Fruit fly (Drosophila melanogaster) whole organism, prepupa: Measurements from ENCODE around the gene CG4887.
A peak's percentile ranks its signal among the peaks of the same experiment; 100 is the strongest.

Experiments
- Blimp-1 ChIP-seq: fragments of 200-800 bp; sonication (Bioruptor generic); optimal IDR thresholded peaks from 3 replicates; lab custom pipeline; 2017; ENCODE audit warnings: missing biosample characterization, missing genetic modification characterization, mild to moderate bottlenecking, moderate library complexity, missing genetic modification reagents
- CG10669 ChIP-seq: fragments of 200-800 bp; sonication (Bioruptor generic); optimal IDR thresholded peaks from 3 replicates; lab custom pipeline; 2018; ENCODE audit warnings: missing biosample characterization, mild to moderate bottlenecking, missing genetic modification characterization, moderate library complexity
- CG11762 ChIP-seq: fragments of 200-800 bp; sonication (Bioruptor generic); optimal IDR thresholded peaks from 3 replicates; lab custom pipeline; 2016; ENCODE audit warnings: missing biosample characterization, missing genetic modification characterization; ENCODE audit not compliant: insufficient read depth
- CG11902 ChIP-seq: fragments of 200-800 bp; sonication (Bioruptor generic); optimal IDR thresholded peaks from 3 replicates; lab custom pipeline; 2016; ENCODE audit warnings: missing biosample characterization, missing genetic modification characterization
- CG15336 ChIP-seq: fragments of 200-800 bp; sonication (Bioruptor generic); IDR thresholded peaks from 2 replicates; pipeline ENCODE4 v1.3.6; 2022; ENCODE audit warnings: missing biosample characterization, missing genetic modification characterization
- CG1621 ChIP-seq: fragments of 200-800 bp; sonication (Bioruptor generic); optimal IDR thresholded peaks from 3 replicates; lab custom pipeline; 2018; ENCODE audit warnings: missing biosample characterization, mild to moderate bottlenecking, missing genetic modification characterization
- CG3032 ChIP-seq: fragments of 200-800 bp; optimal IDR thresholded peaks from 2 replicates; lab custom pipeline; 2019; ENCODE audit warnings: missing biosample characterization, mild to moderate bottlenecking, missing genetic modification characterization, moderate library complexity
- CG32006 ChIP-seq: fragments of 200-800 bp; sonication (Bioruptor generic); optimal IDR thresholded peaks from 3 replicates; lab custom pipeline; 2017; ENCODE audit warnings: missing biosample characterization, mild to moderate bottlenecking, missing genetic modification characterization
- CG34406 ChIP-seq: fragments of 200-800 bp; sonication (Bioruptor generic); optimal IDR thresholded peaks from 3 replicates; lab custom pipeline; 2016; ENCODE audit warnings: missing biosample characterization, missing genetic modification characterization
- CG4318 ChIP-seq: fragments of 200-800 bp; sonication (Bioruptor generic); optimal IDR thresholded peaks from 3 replicates; lab custom pipeline; 2017; ENCODE audit warnings: missing biosample characterization, mild to moderate bottlenecking, missing genetic modification characterization
- CG6276 ChIP-seq: fragments of 200-800 bp; sonication (Bioruptor generic); optimal IDR thresholded peaks from 2 replicates; lab custom pipeline; 2017; ENCODE audit warnings: missing biosample characterization, mild to moderate bottlenecking, missing genetic modification characterization
- CG6792 ChIP-seq: fragments of 200-800 bp; sonication (Bioruptor generic); optimal IDR thresholded peaks from 3 replicates; lab custom pipeline; 2016; ENCODE audit warnings: missing biosample characterization, missing genetic modification characterization
- CG6854 ChIP-seq: fragments of 200-800 bp; sonication (Bioruptor generic); optimal IDR thresholded peaks from 2 replicates; lab custom pipeline; 2017; ENCODE audit warnings: missing biosample characterization, mild to moderate bottlenecking, missing genetic modification characterization
- CG7368 ChIP-seq: fragments of 200-800 bp; sonication (Bioruptor generic); optimal IDR thresholded peaks from 3 replicates; lab custom pipeline; 2016; ENCODE audit warnings: missing biosample characterization, missing genetic modification characterization
- CG8632 ChIP-seq: fragments of 200-800 bp; sonication (Bioruptor generic); optimal IDR thresholded peaks from 3 replicates; lab custom pipeline; 2016; ENCODE audit warnings: missing biosample characterization, missing genetic modification characterization
- CG9139 ChIP-seq: fragments of 200-800 bp; sonication (Bioruptor generic); optimal IDR thresholded peaks from 3 replicates; lab custom pipeline; 2017; ENCODE audit warnings: missing biosample characterization, mild to moderate bottlenecking, missing genetic modification characterization
- Eip78C ChIP-seq: fragments of 200-800 bp; sonication (Bioruptor generic); peaks from one replicate; lab custom pipeline; 2016; ENCODE audit warnings: missing biosample characterization, missing genetic modification characterization
- Ets96B ChIP-seq: fragments of 200-800 bp; optimal IDR thresholded peaks from 2 replicates; lab custom pipeline; 2019; ENCODE audit warnings: missing biosample characterization, mild to moderate bottlenecking, missing genetic modification characterization, moderate library complexity
- Hr39 ChIP-seq: fragments of 200-800 bp; sonication (Bioruptor generic); optimal IDR thresholded peaks from 2 replicates; lab custom pipeline; 2016; ENCODE audit warnings: missing biosample characterization, missing genetic modification characterization
- Hr4 ChIP-seq: fragments of 200-800 bp; sonication (Bioruptor generic); optimal IDR thresholded peaks from 3 replicates; lab custom pipeline; 2016; ENCODE audit warnings: missing biosample characterization, missing genetic modification characterization
- Lpt ChIP-seq: fragments of 200-800 bp; sonication (Bioruptor generic); optimal IDR thresholded peaks from 3 replicates; lab custom pipeline; 2016; ENCODE audit warnings: missing biosample characterization, missing genetic modification characterization
- Met ChIP-seq: fragments of 200-800 bp; sonication (Bioruptor generic); optimal IDR thresholded peaks from 3 replicates; lab custom pipeline; 2016; ENCODE audit warnings: missing biosample characterization, missing genetic modification characterization
- OdsH ChIP-seq: fragments of 200-800 bp; sonication (Bioruptor generic); optimal IDR thresholded peaks from 3 replicates; lab custom pipeline; 2016; ENCODE audit warnings: missing biosample characterization, missing genetic modification characterization
- Smox ChIP-seq: fragments of 200-800 bp; sonication (Bioruptor generic); optimal IDR thresholded peaks from 3 replicates; lab custom pipeline; 2016; ENCODE audit warnings: missing biosample characterization, missing genetic modification characterization
- Sox102F ChIP-seq: fragments of 200-800 bp; sonication (Bioruptor generic); optimal IDR thresholded peaks from 2 replicates; lab custom pipeline; 2016; ENCODE audit warnings: missing biosample characterization, mild to moderate bottlenecking, missing genetic modification characterization
- Sox14 ChIP-seq: fragments of 200-800 bp; sonication (Bioruptor generic); optimal IDR thresholded peaks from 3 replicates; lab custom pipeline; 2016; ENCODE audit warnings: missing biosample characterization, missing genetic modification characterization
- cyc ChIP-seq: fragments of 200-800 bp; sonication (Bioruptor generic); optimal IDR thresholded peaks from 3 replicates; lab custom pipeline; 2016; ENCODE audit warnings: missing biosample characterization, missing genetic modification characterization
- dac ChIP-seq: fragments of 200-800 bp; sonication (Bioruptor generic); optimal IDR thresholded peaks from 2 replicates; lab custom pipeline; 2017; ENCODE audit warnings: missing biosample characterization, mild to moderate bottlenecking, missing genetic modification characterization
- dsx ChIP-seq: fragments of 200-800 bp; optimal IDR thresholded peaks from 3 replicates; lab custom pipeline; 2019; ENCODE audit warnings: missing biosample characterization, mild to moderate bottlenecking, missing genetic modification characterization, moderate library complexity; ENCODE audit not compliant: poor library complexity, severe bottlenecking
- eg ChIP-seq: fragments of 200-800 bp; sonication (Bioruptor generic); IDR thresholded peaks from 3 replicates; pipeline ENCODE4 v1.3.6; 2022; ENCODE audit warnings: missing biosample characterization, missing genetic modification characterization
- esn ChIP-seq: fragments of 200-800 bp; sonication (Bioruptor generic); optimal IDR thresholded peaks from 2 replicates; lab custom pipeline; 2016; ENCODE audit warnings: missing biosample characterization, mild to moderate bottlenecking, missing genetic modification characterization, moderate library complexity
- fd59A ChIP-seq: fragments of 200-800 bp; sonication (Bioruptor generic); optimal IDR thresholded peaks from 2 replicates; lab custom pipeline; 2017; ENCODE audit warnings: missing biosample characterization, mild to moderate bottlenecking, missing genetic modification characterization, missing genetic modification reagents
- fd85E ChIP-seq: fragments of 200-800 bp; sonication (Bioruptor generic); optimal IDR thresholded peaks from 3 replicates; lab custom pipeline; 2016; ENCODE audit warnings: missing biosample characterization, missing genetic modification characterization
- fkh ChIP-seq: fragments of 200-800 bp; sonication (Bioruptor generic); optimal IDR thresholded peaks from 3 replicates; lab custom pipeline; 2017; ENCODE audit warnings: missing biosample characterization, mild to moderate bottlenecking, missing genetic modification characterization, moderate library complexity
- lz ChIP-seq: fragments of 200-800 bp; sonication (Bioruptor generic); optimal IDR thresholded peaks from 3 replicates; lab custom pipeline; 2016; ENCODE audit warnings: missing biosample characterization, missing genetic modification characterization
- pdm3 ChIP-seq: fragments of 200-800 bp; sonication (Bioruptor generic); optimal IDR thresholded peaks from 3 replicates; lab custom pipeline; 2016; ENCODE audit warnings: missing biosample characterization, missing genetic modification characterization
- svp ChIP-seq: fragments of 200-800 bp; sonication (Bioruptor generic); peaks from one replicate; lab custom pipeline; 2016; ENCODE audit warnings: missing biosample characterization, missing genetic modification characterization
- topi ChIP-seq: fragments of 200-800 bp; sonication (Bioruptor generic); optimal IDR thresholded peaks from 3 replicates; lab custom pipeline; 2016; ENCODE audit warnings: missing biosample characterization, missing genetic modification characterization
- vri ChIP-seq: fragments of 200-800 bp; sonication (Bioruptor generic); optimal IDR thresholded peaks from 3 replicates; lab custom pipeline; 2016; ENCODE audit warnings: missing biosample characterization, mild to moderate bottlenecking, missing genetic modification characterization

CG4887 gene

dm6 chr2L:1202445-1202844 is 29.6 kb downstream of the CG4887 start:
- TF ChIP-seq Eip78C (GFP tag; lab: Kevin White, UChicago) (peak; percentile 2), Ets96B (tag; lab: Kevin White, UChicago) (no peak), CG32006 (GFP tag; lab: Kevin White, UChicago) (no peak)

dm6 chr2L:1203915-1204314 is 31.1 kb downstream of the CG4887 start, which contains the start of gene CG14342:
CG14342 (plus strand) TSS chr2L:1204215.
- TF ChIP-seq fd59A (GFP tag; lab: Kevin White, UChicago): no peak
- TF ChIP-seq svp (GFP tag; lab: Kevin White, UChicago): peak; percentile 45
- peak; percentile 12 for TF ChIP-seq OdsH
- TF ChIP-seq eg (GFP tag; lab: Robert Waterston, UW): 0 out of 3 replicates have a peak, but pooled peaks have one; percentile 12
- TF ChIP-seq CG6792 (GFP tag; lab: Kevin White, UChicago): peak; percentile 21
- TF ChIP-seq CG8632: peak; percentile 4
- TF ChIP-seq Eip78C (GFP tag; lab: Kevin White, UChicago): peak; percentile 63
- TF ChIP-seq Sox14 (GFP tag; lab: Kevin White, UChicago): no peak
- peak; percentile 4 for TF ChIP-seq CG34406 (GFP tag; lab: Kevin White, UChicago)

- TF ChIP-seq svp (GFP tag; lab: Kevin White, UChicago) (peak; percentile 59), CG7368 (GFP tag; lab: Kevin White, UChicago) (no peak), cyc (GFP tag; lab: Kevin White, UChicago) (no peak), CG4318 (GFP tag; lab: Kevin White, UChicago) (no peak), Lpt (no peak), Eip78C (GFP tag; lab: Kevin White, UChicago) (peak; percentile 48), eg (GFP tag; lab: Robert Waterston, UW) (0 out of 3 replicates have a peak, but pooled peaks have one; percentile 6), esn (GFP tag; lab: Kevin White, UChicago) (peak; percentile 34), CG32006 (GFP tag; lab: Kevin White, UChicago) (peak; percentile 17), OdsH (peak; percentile 45), CG11762 (GFP tag; lab: Kevin White, UChicago) (no peak), CG15336 (no peak), Met (GFP tag; lab: Kevin White, UChicago) (peak; percentile 24), CG8632 (no peak), Hr39 (GFP tag; lab: Kevin White, UChicago) (peak; percentile 3), pdm3 (GFP tag; lab: Kevin White, UChicago) (no peak), CG6792 (GFP tag; lab: Kevin White, UChicago) (no peak), Hr4 (GFP tag; lab: Kevin White, UChicago) (peak; percentile 19)
Measured at dm6 chr2L:1207432-1207831, 34.6 kb downstream of the CG4887 start.

DNA sequence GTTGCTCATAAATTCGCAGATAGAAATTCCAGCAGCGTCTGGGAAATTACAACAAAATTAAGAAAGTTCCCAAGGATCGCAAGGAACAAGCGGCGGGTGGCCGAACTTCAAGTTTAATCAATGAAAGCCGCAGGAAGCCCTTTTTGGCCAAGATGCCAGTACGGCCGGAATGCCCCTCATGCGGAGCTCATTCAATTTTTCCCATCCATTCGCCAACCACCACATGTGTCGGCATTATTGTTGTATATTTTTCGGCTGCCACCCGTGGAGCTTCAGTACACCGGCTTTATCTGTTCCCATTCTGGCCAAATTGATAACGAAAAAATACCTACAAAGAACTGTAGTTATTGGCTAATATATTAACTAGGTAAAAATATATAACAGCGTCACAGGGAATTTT is 38.7 kb downstream of the CG4887 start:
- TF ChIP-seq lz (GFP tag; lab: Kevin White, UChicago): no peak
- TF ChIP-seq, all 60 proteins: peak for 0

DNA sequence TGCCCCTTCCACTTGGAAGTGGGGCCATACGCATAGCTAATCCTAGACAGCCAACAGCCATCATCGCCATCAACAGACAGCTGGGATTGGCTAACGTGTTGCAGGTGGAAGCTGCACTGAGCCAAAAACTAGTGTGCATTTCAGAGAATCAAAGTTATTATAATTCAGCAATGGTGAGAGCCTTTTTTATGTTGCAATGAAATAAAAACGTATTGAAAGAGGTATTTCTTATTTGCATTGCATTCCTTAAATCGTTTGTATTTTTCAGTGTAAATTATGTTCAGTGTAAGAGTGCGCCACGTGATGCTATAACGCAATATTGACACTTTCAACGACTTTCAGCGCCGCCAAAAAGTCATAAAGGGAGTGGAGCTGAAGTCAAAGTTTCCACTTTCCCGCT is 40.8 kb downstream of the CG4887 start:
- TF ChIP-seq Blimp-1 (GFP tag; lab: Kevin White, UChicago) (no peak), Eip78C (GFP tag; lab: Kevin White, UChicago) (peak; percentile 47), esn (GFP tag; lab: Kevin White, UChicago) (no peak), OdsH (peak; percentile 6), pdm3 (GFP tag; lab: Kevin White, UChicago) (no peak)

DNA sequence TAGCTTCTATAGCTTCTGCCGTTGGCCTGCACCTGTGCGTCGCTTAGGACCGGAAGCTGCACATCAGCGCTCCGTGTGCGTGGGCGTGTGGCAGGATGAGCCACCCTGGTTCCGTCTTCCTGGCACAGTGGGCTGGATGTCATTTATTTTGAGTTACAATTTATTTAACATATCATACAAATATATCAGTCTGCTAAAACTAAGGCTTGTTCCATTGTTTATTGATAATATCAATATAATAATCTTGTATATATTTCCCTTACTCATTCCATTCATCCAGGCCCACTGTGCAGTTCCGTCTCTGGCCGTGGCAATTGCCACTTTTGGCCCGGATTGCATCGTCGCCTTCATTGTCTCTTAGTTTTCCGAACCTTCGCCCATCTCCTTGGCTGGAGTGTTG is 41.7 kb downstream of the CG4887 start:
- TF ChIP-seq fd59A (GFP tag; lab: Kevin White, UChicago): no peak
- no peak for TF ChIP-seq dac
- no peak for TF ChIP-seq CG6276 (GFP tag; lab: Kevin White, UChicago)
- no peak for TF ChIP-seq Hr4 (GFP tag; lab: Kevin White, UChicago)
- TF ChIP-seq CG1621 (tag; lab: Kevin White, UChicago): no peak
- peak; percentile 4 for TF ChIP-seq Smox
- no peak for TF ChIP-seq CG10669 (GFP tag; lab: Kevin White, UChicago)
- TF ChIP-seq CG6854 (GFP tag; lab: Kevin White, UChicago): no peak
- TF ChIP-seq vri: no peak
- TF ChIP-seq pdm3 (GFP tag; lab: Kevin White, UChicago): peak; percentile 11
- no peak for TF ChIP-seq dsx (GFP tag; lab: Kevin White, UChicago)
- no peak for TF ChIP-seq fd85E
- no peak for TF ChIP-seq CG34406 (GFP tag; lab: Kevin White, UChicago)
- TF ChIP-seq CG32006 (GFP tag; lab: Kevin White, UChicago): no peak
- TF ChIP-seq Sox102F (GFP tag; lab: Kevin White, UChicago): no peak
- peak; percentile 51 for TF ChIP-seq Eip78C (GFP tag; lab: Kevin White, UChicago)
- TF ChIP-seq CG11902 (GFP tag; lab: Kevin White, UChicago): no peak
- TF ChIP-seq Sox14 (GFP tag; lab: Kevin White, UChicago): no peak
- no peak for TF ChIP-seq fkh (GFP tag; lab: Kevin White, UChicago)
- no peak for TF ChIP-seq topi (GFP tag; lab: Kevin White, UChicago)
- TF ChIP-seq Hr39 (GFP tag; lab: Kevin White, UChicago): no peak
- no peak for TF ChIP-seq CG3032 (tag; lab: Kevin White, UChicago)
- no peak for TF ChIP-seq CG9139 (GFP tag; lab: Kevin White, UChicago)
- no peak for TF ChIP-seq Blimp-1 (GFP tag; lab: Kevin White, UChicago)
- TF ChIP-seq CG4318 (GFP tag; lab: Kevin White, UChicago): no peak
- TF ChIP-seq CG11762 (GFP tag; lab: Kevin White, UChicago): no peak
